Fruit fly (Drosophila melanogaster): ENCODE data around the gene CG10376.

DNA sequence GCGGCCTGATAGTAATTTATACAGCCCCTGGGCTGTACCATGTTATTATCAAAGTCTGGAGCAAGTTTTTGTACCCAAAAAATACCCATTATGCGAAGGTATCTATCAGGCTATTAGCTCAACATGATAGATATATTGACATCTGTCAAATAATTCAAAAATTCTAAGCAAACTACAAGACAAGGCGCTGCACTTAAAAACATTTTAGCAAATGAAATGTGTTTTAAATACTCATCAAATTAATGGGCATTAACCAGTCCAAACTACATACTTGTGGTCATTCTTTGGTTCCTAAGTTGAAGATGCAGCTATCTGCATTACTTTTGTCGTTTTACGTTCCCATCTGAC lies 49.6 kb downstream of the CG10376 start:
- TF ChIP-seq Eip78C (GFP tag) = peak; percentile 97
- peak; percentile 28 for TF ChIP-seq CG6276 (GFP tag; optimal IDR thresholded peaks at IDR 0.05)
